Worm (Caenorhabditis elegans) whole organism, midembryonic: ENCODE measurements around the gene ccz-1.

ENCODE experiments used
- cog-1 ChIP-seq: sonication (generic microtip); optimal IDR thresholded peaks from 2 replicates; lab custom pipeline; 2016; ENCODE audit warnings: missing genetic modification characterization, missing compliant biosample characterization
- flt-1 ChIP-seq: fragments of 200-800 bp; sonication (Bioruptor generic); IDR thresholded peaks from 2 replicates; pipeline ENCODE4 v1.3.6; 2022; ENCODE audit warnings: missing genetic modification characterization, missing compliant biosample characterization
- klf-2 ChIP-seq: fragments of 200-800 bp; sonication (Bioruptor generic); conservative IDR thresholded peaks from 2 replicates; pipeline ENCODE4 v1.3.6; 2022; ENCODE audit warnings: missing genetic modification reagents, missing genetic modification characterization, missing compliant biosample characterization
- med-1 ChIP-seq: sonication (generic microtip); optimal IDR thresholded peaks from 2 replicates; lab custom pipeline; 2017; ENCODE audit warnings: missing genetic modification characterization, mild to moderate bottlenecking, missing compliant biosample characterization, antibody characterized with exemption, missing genetic modification reagents; ENCODE audit not compliant: insufficient read depth

DNA sequence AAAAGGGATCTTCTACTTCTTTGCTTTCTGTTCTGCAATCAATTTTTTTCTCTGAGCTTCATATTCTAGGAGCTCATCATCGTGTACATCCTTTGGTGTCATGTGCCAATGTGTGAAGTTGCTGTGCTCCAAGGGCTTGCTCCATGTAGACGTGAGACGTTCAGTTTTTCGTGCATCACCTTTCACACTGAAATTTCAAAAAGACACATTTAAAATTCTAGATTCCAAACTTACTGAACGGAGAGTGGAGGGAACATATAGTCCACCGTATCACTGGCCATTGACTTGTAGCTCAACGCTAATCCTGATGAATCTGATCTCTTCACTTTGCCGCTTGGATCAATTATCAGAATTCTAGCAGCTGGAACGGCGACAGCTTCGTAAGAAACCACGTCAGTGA lies 27.9 kb upstream of the ccz-1 start:
- TF ChIP-seq cog-1 (no peak), flt-1 (GFP tag; lab: Robert Waterston, UW) (no peak), klf-2 (GFP tag; lab: Robert Waterston, UW) (no peak), med-1 (no peak)
